Worm (Caenorhabditis elegans) whole organism, L2 larva: ENCODE measurements around the gene epic-2.
A peak's percentile ranks its signal among the peaks of the same experiment; 100 is the strongest.

Source experiments
- ceh-16 ChIP-seq: fragments of 150-350 bp; optimal IDR thresholded peaks from 2 replicates; lab custom pipeline; 2014; ENCODE audit warnings: missing biosample characterization, missing genetic modification characterization
- ceh-82 ChIP-seq: fragments of 150-350 bp; optimal IDR thresholded peaks from 2 replicates; lab custom pipeline; 2014; ENCODE audit warnings: missing biosample characterization, missing genetic modification characterization
- elt-1 ChIP-seq: fragments of 150-350 bp; optimal IDR thresholded peaks from 2 replicates; lab custom pipeline; 2014; ENCODE audit warnings: missing biosample characterization, missing genetic modification characterization
- fos-1 ChIP-seq: fragments of 150-350 bp; optimal IDR thresholded peaks from 2 replicates; lab custom pipeline; 2014; ENCODE audit warnings: missing biosample characterization, missing genetic modification characterization
- lin-13 ChIP-seq: fragments of 150-350 bp; optimal IDR thresholded peaks from 2 replicates; lab custom pipeline; 2014; ENCODE audit warnings: missing biosample characterization, missing genetic modification reagents, missing genetic modification characterization
- nhr-11 ChIP-seq: fragments of 150-350 bp; optimal IDR thresholded peaks from 2 replicates; lab custom pipeline; 2014; ENCODE audit warnings: missing biosample characterization, missing genetic modification characterization
- nhr-25 ChIP-seq: fragments of 150-350 bp; sonication (generic microtip); optimal IDR thresholded peaks from 3 replicates; lab custom pipeline; 2014; ENCODE audit warnings: missing biosample characterization, missing genetic modification characterization
- unc-62 ChIP-seq: fragments of 150-350 bp; optimal IDR thresholded peaks from 2 replicates; lab custom pipeline; 2014; ENCODE audit warnings: missing biosample characterization, missing genetic modification reagents, missing genetic modification characterization
- ztf-11 ChIP-seq: sonication (generic microtip); optimal IDR thresholded peaks from 2 replicates; lab custom pipeline; 2017; ENCODE audit warnings: missing biosample characterization, missing genetic modification characterization

ce11 chrIV:1711029-1711489, 9.5 kb upstream of the epic-2 start, which contains the start of gene rpi-2:
- TF ChIP-seq unc-62 (GFP tag; lab: Kevin White, UChicago) (no peak), ztf-11 (tag; lab: Kevin White, UChicago) (no peak), nhr-11 (tag; lab: Kevin White, UChicago) (no peak), elt-1 (tag; lab: Kevin White, UChicago) (no peak), lin-13 (GFP tag; lab: Kevin White, UChicago) (peak; percentile 30), ceh-16 (tag; lab: Kevin White, UChicago) (no peak), nhr-25 (tag; lab: Kevin White, UChicago) (peak; percentile 22), fos-1 (no peak), ceh-82 (tag; lab: Kevin White, UChicago) (no peak)
